Worm (Caenorhabditis elegans) whole organism, L2 larva: Measurements from ENCODE around the gene C45B11.6.

Experiments used
- R02D3.7 ChIP-seq: fragments of 150-350 bp; optimal IDR thresholded peaks from 2 replicates; lab custom pipeline; 2014; ENCODE audit warnings: missing biosample characterization, missing genetic modification characterization
- ZK546.5 ChIP-seq: sonication (generic microtip); optimal IDR thresholded peaks from 2 replicates; lab custom pipeline; 2017; ENCODE audit warnings: missing biosample characterization, missing genetic modification characterization
- ama-1 ChIP-seq: fragments of 150-350 bp; optimal IDR thresholded peaks from 2 replicates; lab custom pipeline; 2018; ENCODE audit warnings: inconsistent platforms
- lin-39 ChIP-seq: fragments of 150-350 bp; optimal IDR thresholded peaks from 2 replicates; lab custom pipeline; 2014; ENCODE audit warnings: missing biosample characterization, missing genetic modification reagents, missing genetic modification characterization
- lsy-2 ChIP-seq, 2 experiments: fragments of 150-350 bp in 1 of 2; sonication (generic microtip) in 1 of 2; optimal IDR thresholded peaks; 2 replicates each; lab custom pipeline; 2014 to 2017; ENCODE audit warnings: missing biosample characterization in 2 of 2, missing genetic modification characterization in 2 of 2
- mdl-1 ChIP-seq, 2 experiments: fragments of 150-350 bp in 1 of 2; sonication (generic microtip) in 1 of 2; optimal IDR thresholded peaks; 2 replicates each; lab custom pipeline; 2017; ENCODE audit warnings: missing biosample characterization in 2 of 2, missing genetic modification characterization in 2 of 2
- nhr-25 ChIP-seq: fragments of 150-350 bp; sonication (generic microtip); optimal IDR thresholded peaks from 3 replicates; lab custom pipeline; 2014; ENCODE audit warnings: missing biosample characterization, missing genetic modification characterization
- zag-1 ChIP-seq: fragments of 150-350 bp; optimal IDR thresholded peaks from 2 replicates; lab custom pipeline; 2014; ENCODE audit warnings: missing biosample characterization, missing genetic modification characterization

DNA sequence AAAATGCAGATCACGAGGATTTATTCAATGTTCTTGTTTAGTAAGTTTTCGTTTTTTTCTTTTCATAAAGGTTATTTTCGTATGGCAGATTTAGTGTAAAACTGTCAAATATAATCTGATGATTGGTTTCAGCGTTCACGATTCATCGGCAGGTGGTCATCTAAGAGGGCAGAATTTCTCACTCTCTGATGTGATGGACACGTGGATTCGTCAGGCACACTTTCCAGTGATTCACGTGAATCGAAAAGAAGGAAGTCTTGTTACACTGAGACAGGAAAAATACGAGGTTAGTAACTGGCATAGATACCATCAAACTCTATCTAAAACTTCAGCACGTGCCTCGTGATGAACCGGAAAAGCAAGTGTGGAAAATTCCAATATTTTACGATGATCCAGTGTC, 50.8 kb downstream of the C45B11.6 start:
- TF ChIP-seq lsy-2 (tag; optimal IDR thresholded peaks at IDR 0.05; lab: Kevin White, UChicago) (no peak), R02D3.7 (tag; lab: Kevin White, UChicago) (no peak), zag-1 (no peak), ZK546.5 (no peak), mdl-1 (tag; optimal IDR thresholded peaks at IDR 0.05; lab: Kevin White, UChicago) (no peak), ama-1 (no peak), lin-39 (tag; lab: Kevin White, UChicago) (no peak), nhr-25 (peak; percentile 84)
